Fruit fly (Drosophila melanogaster) whole organism, prepupa: ENCODE results near the gene CG12502.

Experiments
- CG4318 ChIP-seq: fragments of 200-800 bp; sonication (Bioruptor generic); optimal IDR thresholded peaks from 3 replicates; lab custom pipeline; 2017; ENCODE audit warnings: missing biosample characterization, mild to moderate bottlenecking, missing genetic modification characterization
- fd59A ChIP-seq: fragments of 200-800 bp; sonication (Bioruptor generic); optimal IDR thresholded peaks from 2 replicates; lab custom pipeline; 2017; ENCODE audit warnings: missing biosample characterization, mild to moderate bottlenecking, missing genetic modification characterization, missing genetic modification reagents

DNA sequence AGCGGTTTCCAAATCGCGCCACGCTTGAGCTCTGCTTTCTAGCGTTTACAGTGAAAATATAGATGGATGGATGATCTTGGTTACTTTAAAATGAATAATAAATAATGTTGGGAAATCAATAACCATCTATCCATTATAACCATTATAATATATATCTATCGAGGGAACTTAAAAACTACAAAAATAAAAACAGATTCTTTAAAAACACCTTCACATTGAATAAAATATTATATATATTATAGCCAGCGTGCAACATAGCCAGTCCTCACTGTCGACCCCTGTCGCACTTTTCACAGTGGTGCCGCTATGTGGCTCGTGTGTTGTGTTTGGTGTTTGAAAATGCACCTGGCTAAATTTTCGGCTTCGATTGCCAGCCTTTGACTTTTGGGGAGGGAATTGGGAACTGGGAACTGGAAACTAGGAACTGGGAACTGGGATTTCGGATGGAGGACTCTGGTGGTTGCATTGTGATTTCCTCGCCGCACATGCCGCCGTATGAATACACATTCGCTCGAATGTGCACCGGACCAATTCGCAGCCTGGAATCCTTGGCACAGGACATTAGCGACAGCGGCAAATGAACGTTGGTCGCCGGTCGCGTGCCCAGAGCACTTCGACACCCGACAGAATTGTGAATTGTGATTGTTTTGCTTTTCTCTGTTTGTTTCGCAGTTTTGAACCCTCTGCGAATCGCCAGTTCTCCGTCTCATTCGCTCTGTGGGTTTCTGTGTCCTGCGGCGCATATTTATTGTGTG is 40.0 kb downstream of the CG12502 start:
- no peak for TF ChIP-seq fd59A (GFP tag; lab: Kevin White, UChicago)
- no peak for TF ChIP-seq CG4318
